Fruit fly (Drosophila melanogaster): ENCODE data around the gene CG13725.

DNA sequence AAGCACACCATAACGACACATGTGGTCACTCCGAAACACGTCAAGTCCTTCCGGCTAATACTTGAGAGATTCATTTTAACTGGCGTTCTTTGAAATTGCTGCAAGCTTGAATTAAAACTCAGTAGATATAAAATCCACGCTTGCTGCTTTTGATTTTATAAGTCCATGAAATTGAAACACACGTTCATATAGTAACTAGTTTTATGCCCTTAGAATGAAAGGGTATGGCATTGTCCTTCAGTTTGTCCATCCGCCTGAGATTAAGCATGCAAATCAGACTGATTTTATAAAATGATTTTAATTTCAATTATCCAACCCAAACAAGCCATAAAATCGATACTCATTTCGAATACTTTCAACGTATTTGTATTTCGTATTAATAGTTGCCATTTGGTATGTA, 19.3 kb upstream of the CG13725 start, which contains the start of gene brv2:
- TF ChIP-seq CG12391 (tag; optimal IDR thresholded peaks at IDR 0.05) = no peak
- no peak for TF ChIP-seq Stat92E (GFP tag; optimal IDR thresholded peaks at IDR 0.05)
- TF ChIP-seq jigr1 (GFP tag; IDR thresholded peaks at IDR 0.05) = no peak
- no peak for TF ChIP-seq bsh (GFP tag; optimal IDR thresholded peaks at IDR 0.05)
- no peak for TF ChIP-seq da (GFP tag; optimal IDR thresholded peaks at IDR 0.05)
- TF ChIP-seq nmo (GFP tag; optimal IDR thresholded peaks at IDR 0.05) = no peak
- TF ChIP-seq Usf (GFP tag; optimal IDR thresholded peaks at IDR 0.05) = no peak
- TF ChIP-seq tll (GFP tag; optimal IDR thresholded peaks at IDR 0.05) = no peak
